Worm (Caenorhabditis elegans) whole organism, young adult: ENCODE results near the gene srv-9.

Experiments
- egl-44 ChIP-seq: fragments of 200-800 bp; sonication (Bioruptor generic); IDR thresholded peaks from 2 replicates; pipeline ENCODE4 v1.3.6; 2022; ENCODE audit warnings: missing genetic modification reagents, missing genetic modification characterization, missing compliant biosample characterization
- lin-40 ChIP-seq: sonication (generic microtip); optimal IDR thresholded peaks from 2 replicates; lab custom pipeline; 2016; ENCODE audit warnings: missing genetic modification characterization, mild to moderate bottlenecking, missing compliant biosample characterization, missing genotype, missing genetic modification reagents
- pbrm-1 ChIP-seq: fragments of 200-800 bp; sonication (Bioruptor generic); IDR thresholded peaks from 2 replicates; pipeline ENCODE4 v1.3.6; 2022; ENCODE audit warnings: missing genetic modification reagents, missing genetic modification characterization, missing compliant biosample characterization
- tbx-9 ChIP-seq: sonication (generic microtip); optimal IDR thresholded peaks from 2 replicates; lab custom pipeline; 2016; ENCODE audit warnings: borderline replicate concordance, missing genetic modification characterization, inconsistent platforms, missing compliant biosample characterization
- unc-62 ChIP-seq: fragments of 150-350 bp; optimal IDR thresholded peaks from 2 replicates; lab custom pipeline; 2014; ENCODE audit warnings: missing biosample characterization, missing genetic modification reagents, missing genetic modification characterization
- zfh-2 ChIP-seq: fragments of 200-800 bp; sonication (Bioruptor generic); conservative IDR thresholded peaks from 2 replicates; pipeline ENCODE4 v1.3.6; 2022; ENCODE audit warnings: missing genetic modification reagents, missing genetic modification characterization, missing compliant biosample characterization

ce11 chrV:13396426-13396825 is 26.5 kb downstream of the srv-9 start:
- no peak for TF ChIP-seq tbx-9 (tag; lab: Kevin White, UChicago)
- no peak for TF ChIP-seq pbrm-1 (GFP tag; lab: Robert Waterston, UW)
- TF ChIP-seq zfh-2: peak; percentile 67
- TF ChIP-seq unc-62 (GFP tag; lab: Kevin White, UChicago): no peak
- no peak for TF ChIP-seq lin-40 (tag; lab: Kevin White, UChicago)
- no peak for TF ChIP-seq egl-44 (GFP tag; lab: Robert Waterston, UW)
